Worm (Caenorhabditis elegans) whole organism, L4 larva: ENCODE results near the gene txdc-9.

ENCODE experiments used
- F44E2.7 ChIP-seq: fragments of 200-800 bp; sonication (Bioruptor generic); IDR thresholded peaks from 2 replicates; pipeline ENCODE4 v2.1.2; 2022; ENCODE audit warnings: missing genetic modification characterization, missing compliant biosample characterization
- F49E8.2 ChIP-seq: sonication (generic microtip); optimal IDR thresholded peaks from 2 replicates; lab custom pipeline; 2016; ENCODE audit warnings: missing compliant biosample characterization, mild to moderate bottlenecking, missing genetic modification characterization, borderline replicate concordance
- R02D3.7 ChIP-seq: fragments of 150-350 bp; sonication (generic microtip); optimal IDR thresholded peaks from 3 replicates; lab custom pipeline; 2014; ENCODE audit warnings: missing biosample characterization, missing genetic modification characterization
- T20F7.1 ChIP-seq: fragments of 200-800 bp; sonication (Bioruptor generic); optimal IDR thresholded peaks from 2 replicates; lab custom pipeline; 2018; ENCODE audit warnings: mild to moderate bottlenecking, missing genetic modification characterization, missing compliant biosample characterization
- T26A8.4 ChIP-seq: fragments of 200-800 bp; sonication (Bioruptor generic); IDR thresholded peaks from 2 replicates; pipeline ENCODE4 v1.3.6; 2022; ENCODE audit warnings: missing genetic modification characterization, missing compliant biosample characterization
- Y48G9A.11 ChIP-seq: fragments of 200-800 bp; sonication (Bioruptor generic); IDR thresholded peaks from 2 replicates; pipeline ENCODE4 v1.3.6; 2022; ENCODE audit warnings: missing genetic modification reagents, missing genetic modification characterization, missing compliant biosample characterization
- Y5F2A.4 ChIP-seq: fragments of 200-800 bp; sonication (Bioruptor generic); optimal IDR thresholded peaks from 2 replicates; lab custom pipeline; 2018; ENCODE audit warnings: mild to moderate bottlenecking, missing genetic modification characterization, missing compliant biosample characterization
- Y75B8A.6 ChIP-seq: fragments of 200-800 bp; sonication (Bioruptor generic); IDR thresholded peaks from 2 replicates; pipeline ENCODE4 v1.3.6; 2022; ENCODE audit warnings: missing genetic modification reagents, missing genetic modification characterization, missing compliant biosample characterization
- ZK337.2 ChIP-seq: fragments of 200-800 bp; sonication (Bioruptor generic); IDR thresholded peaks from 2 replicates; pipeline ENCODE4 v1.3.6; 2022; ENCODE audit warnings: missing genetic modification reagents, missing genetic modification characterization, missing compliant biosample characterization
- aha-1 ChIP-seq: fragments of 150-350 bp; peaks from one replicate; lab custom pipeline; 2014; ENCODE audit warnings: missing biosample characterization, missing genetic modification characterization
- ceh-20 ChIP-seq: fragments of 200-800 bp; sonication (Bioruptor generic); IDR thresholded peaks from 2 replicates; pipeline ENCODE4 v1.3.6; 2022; ENCODE audit warnings: missing genetic modification reagents, missing genetic modification characterization, missing compliant biosample characterization
- ceh-32 ChIP-seq: sonication (generic microtip); optimal IDR thresholded peaks from 2 replicates; lab custom pipeline; 2016; ENCODE audit warnings: mild to moderate bottlenecking, missing genetic modification characterization, missing compliant biosample characterization; ENCODE audit not compliant: poor library complexity
- ceh-44 ChIP-seq: fragments of 200-800 bp; sonication (Bioruptor generic); IDR thresholded peaks from 2 replicates; pipeline ENCODE4 v1.3.6; 2022; ENCODE audit warnings: missing genetic modification reagents, missing genetic modification characterization, missing compliant biosample characterization
- ceh-82 ChIP-seq: sonication (generic microtip); optimal IDR thresholded peaks from 2 replicates; lab custom pipeline; 2017; ENCODE audit warnings: missing biosample characterization, missing genetic modification characterization
- ces-1 ChIP-seq: fragments of 150-350 bp; sonication (generic microtip); optimal IDR thresholded peaks from 4 replicates; lab custom pipeline; 2014; ENCODE audit warnings: missing biosample characterization, missing genetic modification reagents, missing genetic modification characterization
- cey-2 ChIP-seq: sonication (generic microtip); optimal IDR thresholded peaks from 3 replicates; lab custom pipeline; 2017; ENCODE audit warnings: missing genetic modification characterization, mild to moderate bottlenecking, missing compliant biosample characterization, antibody characterized with exemption, borderline replicate concordance; ENCODE audit not compliant: insufficient read depth
- daf-16 ChIP-seq, 3 experiments: sonication (generic microtip); optimal IDR thresholded peaks; 2 replicates each; lab custom pipeline; 2016 to 2017; ENCODE audit warnings: missing genetic modification characterization in 3 of 3, missing genetic modification reagents in 3 of 3, mild to moderate bottlenecking in 2 of 3, missing compliant biosample characterization in 2 of 3, missing biosample characterization in 1 of 3, moderate library complexity in 1 of 3
- daf-8 ChIP-seq: fragments of 200-800 bp; sonication (Bioruptor generic); IDR thresholded peaks from 2 replicates; pipeline ENCODE4 v1.3.6; 2022; ENCODE audit warnings: missing genetic modification characterization, missing compliant biosample characterization
- dmd-6 ChIP-seq: fragments of 200-800 bp; sonication (Bioruptor generic); IDR thresholded peaks from 2 replicates; pipeline ENCODE4 v1.3.6; 2022; ENCODE audit warnings: missing genetic modification reagents, missing genetic modification characterization, missing compliant biosample characterization
- dmd-9 ChIP-seq: fragments of 200-800 bp; sonication (Bioruptor generic); IDR thresholded peaks from 2 replicates; pipeline ENCODE4 v1.3.6; 2022; ENCODE audit warnings: missing genetic modification reagents, missing genetic modification characterization, missing compliant biosample characterization
- dve-1 ChIP-seq: sonication (generic microtip); optimal IDR thresholded peaks from 2 replicates; lab custom pipeline; 2017; ENCODE audit warnings: antibody characterized with exemption, mild to moderate bottlenecking, missing genetic modification characterization, missing compliant biosample characterization; ENCODE audit not compliant: insufficient read depth
- fkh-10 ChIP-seq: fragments of 150-350 bp; optimal IDR thresholded peaks from 2 replicates; lab custom pipeline; 2014; ENCODE audit warnings: missing biosample characterization, missing genetic modification reagents, missing genetic modification characterization
- hlh-11 ChIP-seq: fragments of 200-800 bp; sonication (Bioruptor generic); optimal IDR thresholded peaks from 2 replicates; lab custom pipeline; 2018; ENCODE audit warnings: mild to moderate bottlenecking, missing genetic modification characterization, missing compliant biosample characterization
- hlh-30 ChIP-seq: sonication (generic microtip); optimal IDR thresholded peaks from 2 replicates; lab custom pipeline; 2017; ENCODE audit warnings: antibody characterized with exemption, mild to moderate bottlenecking, missing genetic modification characterization, missing compliant biosample characterization; ENCODE audit not compliant: insufficient read depth
- jun-1 ChIP-seq: fragments of 150-350 bp; optimal IDR thresholded peaks from 2 replicates; lab custom pipeline; 2014; ENCODE audit warnings: missing biosample characterization, missing genetic modification reagents, missing genetic modification characterization
- lim-7 ChIP-seq: fragments of 200-800 bp; sonication (Bioruptor generic); IDR thresholded peaks from 2 replicates; pipeline ENCODE4 v1.3.6; 2022; ENCODE audit warnings: missing genetic modification characterization, missing compliant biosample characterization
- lin-1 ChIP-seq: fragments of 200-800 bp; sonication (Bioruptor generic); IDR thresholded peaks from 2 replicates; pipeline ENCODE4 v1.3.6; 2022; ENCODE audit warnings: missing genetic modification reagents, missing genetic modification characterization, missing compliant biosample characterization
- lin-13 ChIP-seq: fragments of 150-350 bp; optimal IDR thresholded peaks from 2 replicates; lab custom pipeline; 2014; ENCODE audit warnings: missing biosample characterization, missing genetic modification reagents, missing genetic modification characterization
- lin-38 ChIP-seq: fragments of 200-800 bp; sonication (Bioruptor generic); IDR thresholded peaks from 2 replicates; pipeline ENCODE4 v1.3.6; 2022; ENCODE audit warnings: missing genetic modification reagents, missing genetic modification characterization, missing compliant biosample characterization
- lsy-2 ChIP-seq, 2 experiments: fragments of 150-350 bp in 1 of 2; sonication (generic microtip) in 1 of 2; optimal IDR thresholded peaks; 2 replicates each; lab custom pipeline; 2014 to 2017; ENCODE audit warnings: missing biosample characterization in 2 of 2, missing genetic modification characterization in 2 of 2
- mdl-1 ChIP-seq, 2 experiments: fragments of 150-350 bp in 1 of 2; sonication (generic microtip) in 1 of 2; optimal IDR thresholded peaks; 2 replicates each; lab custom pipeline; 2014 to 2017; ENCODE audit warnings: missing biosample characterization in 2 of 2, missing genetic modification characterization in 2 of 2
- mdt-29 ChIP-seq: fragments of 200-800 bp; sonication (Bioruptor generic); IDR thresholded peaks from 2 replicates; pipeline ENCODE4 v1.3.6; 2022; ENCODE audit warnings: missing genetic modification reagents, missing genetic modification characterization, missing compliant biosample characterization
- mep-1 ChIP-seq: fragments of 150-350 bp; sonication (generic microtip); optimal IDR thresholded peaks from 3 replicates; lab custom pipeline; 2014; ENCODE audit warnings: missing biosample characterization, missing genetic modification characterization
- mxl-3 ChIP-seq: fragments of 200-800 bp; sonication (Bioruptor generic); optimal IDR thresholded peaks from 2 replicates; lab custom pipeline; 2018; ENCODE audit warnings: mild to moderate bottlenecking, missing genetic modification characterization, missing compliant biosample characterization
- nhr-102 ChIP-seq: sonication (generic microtip); optimal IDR thresholded peaks from 2 replicates; lab custom pipeline; 2016; ENCODE audit warnings: mild to moderate bottlenecking, missing genetic modification characterization, moderate library complexity, missing compliant biosample characterization
- nhr-11 ChIP-seq: fragments of 150-350 bp; optimal IDR thresholded peaks from 2 replicates; lab custom pipeline; 2014; ENCODE audit warnings: missing biosample characterization, missing genetic modification characterization
- nhr-111 ChIP-seq: fragments of 200-800 bp; sonication (Bioruptor generic); optimal IDR thresholded peaks from 2 replicates; lab custom pipeline; 2018; ENCODE audit warnings: mild to moderate bottlenecking, missing genetic modification characterization, missing compliant biosample characterization
- nhr-28 ChIP-seq: fragments of 150-350 bp; optimal IDR thresholded peaks from 2 replicates; lab custom pipeline; 2014; ENCODE audit warnings: missing biosample characterization, missing genetic modification characterization
- nhr-48 ChIP-seq: sonication (generic microtip); optimal IDR thresholded peaks from 2 replicates; lab custom pipeline; 2016; ENCODE audit warnings: mild to moderate bottlenecking, missing genetic modification characterization, missing compliant biosample characterization
- nhr-77 ChIP-seq: fragments of 150-350 bp; optimal IDR thresholded peaks from 2 replicates; lab custom pipeline; 2014; ENCODE audit warnings: missing biosample characterization, missing genetic modification characterization
- pqm-1 ChIP-seq: sonication (generic microtip); optimal IDR thresholded peaks from 2 replicates; lab custom pipeline; 2017; ENCODE audit warnings: missing biosample characterization, missing genetic modification characterization
- saeg-2 ChIP-seq: fragments of 200-800 bp; sonication (Bioruptor generic); IDR thresholded peaks from 2 replicates; pipeline ENCODE4 v1.3.6; 2022; ENCODE audit warnings: missing genetic modification reagents, missing genetic modification characterization, missing compliant biosample characterization
- snpc-1.2 ChIP-seq: fragments of 200-800 bp; sonication (Bioruptor generic); IDR thresholded peaks from 2 replicates; pipeline ENCODE4 v1.3.6; 2022; ENCODE audit warnings: missing genetic modification reagents, missing genetic modification characterization, missing compliant biosample characterization
- spr-1 ChIP-seq: sonication (generic microtip); optimal IDR thresholded peaks from 2 replicates; lab custom pipeline; 2016; ENCODE audit warnings: mild to moderate bottlenecking, missing genetic modification characterization, missing compliant biosample characterization
- spr-3 ChIP-seq: fragments of 200-800 bp; sonication (Bioruptor generic); optimal IDR thresholded peaks from 2 replicates; lab custom pipeline; 2018; ENCODE audit warnings: mild to moderate bottlenecking, missing genetic modification characterization, missing compliant biosample characterization
- unc-130 ChIP-seq: sonication (generic microtip); optimal IDR thresholded peaks from 2 replicates; lab custom pipeline; 2016; ENCODE audit warnings: missing genetic modification reagents, missing genetic modification characterization, missing compliant biosample characterization
- unc-62 ChIP-seq, 3 experiments: fragments of 150-350 bp in 1 of 3; sonication (generic microtip); optimal IDR thresholded peaks in 2 of 3; peaks in 1 of 3; 1 replicate in 1 of 3; 2 replicates in 2 of 3; lab custom pipeline; 2014 to 2017; ENCODE audit warnings: missing biosample characterization in 3 of 3, missing genetic modification characterization in 3 of 3, missing genetic modification reagents in 3 of 3, missing genotype in 1 of 3
- zip-11 ChIP-seq: fragments of 200-800 bp; sonication (Bioruptor generic); IDR thresholded peaks from 2 replicates; pipeline ENCODE4 v1.3.6; 2022; ENCODE audit warnings: missing genetic modification characterization, missing compliant biosample characterization
- ztf-7 ChIP-seq: fragments of 150-350 bp; optimal IDR thresholded peaks from 2 replicates; lab custom pipeline; 2014; ENCODE audit warnings: missing biosample characterization, missing genetic modification characterization

txdc-9 gene

DNA sequence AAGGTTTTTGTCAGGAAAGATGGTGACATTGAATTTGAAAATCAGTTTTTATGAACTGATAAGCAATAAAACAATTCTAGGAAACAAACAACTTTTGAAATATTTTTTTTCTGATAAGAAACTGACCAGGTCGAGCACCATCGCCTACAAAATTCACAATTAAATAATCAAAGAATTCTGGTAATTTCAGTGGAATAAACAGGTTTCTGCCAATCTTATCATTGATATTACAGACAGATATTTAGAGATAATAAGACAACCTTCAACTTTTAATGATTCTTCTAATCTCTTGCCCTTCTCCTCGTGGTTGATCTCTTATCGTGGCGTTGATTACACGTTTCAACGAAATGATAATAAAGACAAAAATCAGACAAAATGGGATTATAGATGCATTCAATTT is 35.6 kb upstream of the txdc-9 start:
- TF ChIP-seq unc-62 (GFP tag; optimal IDR thresholded peaks at IDR 0.05 in 1 of 2; lab: Kevin White, UChicago) (peak in 1 of 2 experiments; percentile 72), unc-62 (tag; optimal IDR thresholded peaks at IDR 0.05; lab: Kevin White, UChicago) (no peak), daf-16 (GFP tag; optimal IDR thresholded peaks at IDR 0.05; lab: Kevin White, UChicago) (peak in 1 of 2 experiments; percentile 57), daf-16 (tag; optimal IDR thresholded peaks at IDR 0.05; lab: Kevin White, UChicago) (peak; percentile 95), ceh-20 (GFP tag; lab: Robert Waterston, UW) (peak; percentile 34; the same call in 1 of the 2 replicates), lsy-2 (tag; optimal IDR thresholded peaks at IDR 0.05; lab: Kevin White, UChicago) (peak in 1 of 2 experiments; percentile 33), nhr-102 (tag; lab: Kevin White, UChicago) (peak; percentile 80), F49E8.2 (tag; lab: Kevin White, UChicago) (no peak), Y75B8A.6 (no peak), unc-130 (GFP tag; lab: Kevin White, UChicago) (no peak), dmd-6 (GFP tag; lab: Robert Waterston, UW) (peak; percentile 86), ceh-32 (tag; lab: Kevin White, UChicago) (no peak), mep-1 (no peak), dve-1 (tag; lab: Kevin White, UChicago) (peak; percentile 78), nhr-28 (peak; percentile 59), lin-38 (GFP tag; lab: Robert Waterston, UW) (no peak), spr-3 (no peak), R02D3.7 (tag; lab: Kevin White, UChicago) (no peak), nhr-48 (peak; percentile 76), snpc-1.2 (GFP tag; lab: Robert Waterston, UW) (no peak), cey-2 (tag; lab: Kevin White, UChicago) (peak; percentile 20), lin-1 (GFP tag; lab: Robert Waterston, UW) (peak; percentile 76), Y5F2A.4 (GFP tag; lab: Kevin White, UChicago) (no peak), T20F7.1 (GFP tag; lab: Kevin White, UChicago) (no peak), pqm-1 (tag; lab: Kevin White, UChicago) (peak; percentile 79), mxl-3 (peak; percentile 88), hlh-30 (tag; lab: Kevin White, UChicago) (peak; percentile 6), hlh-11 (tag; lab: Kevin White, UChicago) (peak; percentile 87), lim-7 (GFP tag; lab: Robert Waterston, UW) (no peak), nhr-77 (tag; lab: Kevin White, UChicago) (peak; percentile 31), mdl-1 (tag; optimal IDR thresholded peaks at IDR 0.05; lab: Kevin White, UChicago) (peak in 1 of 2 experiments; percentile 76)

DNA sequence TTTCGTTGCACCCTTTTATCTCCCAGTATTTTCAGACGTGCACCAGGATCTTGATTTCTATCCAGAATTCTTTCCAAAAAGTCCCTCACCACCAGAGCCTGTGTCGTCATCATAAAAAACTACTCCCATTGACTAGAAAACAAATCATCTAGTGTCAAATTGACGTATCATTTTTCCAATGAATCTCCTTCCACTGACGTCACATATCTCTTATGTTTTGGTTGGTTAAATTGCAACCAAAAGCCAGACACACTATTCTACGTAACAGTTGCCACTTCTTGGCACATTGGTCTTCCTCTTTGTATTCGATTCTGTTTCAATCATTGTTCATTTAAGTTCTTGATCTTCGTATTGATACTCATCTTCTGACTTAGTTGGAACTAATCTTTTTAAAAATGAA is 33.9 kb upstream of the txdc-9 start:
- TF ChIP-seq daf-8 (GFP tag; lab: Robert Waterston, UW) (no peak), hlh-11 (tag; lab: Kevin White, UChicago) (no peak), T26A8.4 (GFP tag; lab: Robert Waterston, UW) (no peak), mdl-1 (tag; optimal IDR thresholded peaks at IDR 0.05; lab: Kevin White, UChicago) (no peak), ceh-20 (GFP tag; lab: Robert Waterston, UW) (no peak), spr-1 (tag; lab: Kevin White, UChicago) (no peak), ztf-7 (tag; lab: Kevin White, UChicago) (no peak), saeg-2 (GFP tag; lab: Robert Waterston, UW) (no peak), lin-13 (no peak), Y5F2A.4 (GFP tag; lab: Kevin White, UChicago) (no peak), F44E2.7 (GFP tag; lab: Robert Waterston, UW) (no peak), nhr-11 (peak; percentile 63), ces-1 (GFP tag; lab: Kevin White, UChicago) (no peak), aha-1 (peak; percentile 65), jun-1 (no peak), R02D3.7 (tag; lab: Kevin White, UChicago) (no peak), Y48G9A.11 (GFP tag; lab: Robert Waterston, UW) (no peak), ZK337.2 (GFP tag; lab: Robert Waterston, UW) (no peak), ceh-82 (tag; lab: Kevin White, UChicago) (no peak), fkh-10 (GFP tag; lab: Kevin White, UChicago) (no peak), dmd-9 (no peak), ceh-44 (no peak), nhr-111 (GFP tag; lab: Kevin White, UChicago) (no peak), daf-16 (GFP tag; optimal IDR thresholded peaks at IDR 0.05; lab: Kevin White, UChicago) (peak in 1 of 2 experiments; percentile 72), daf-16 (tag; optimal IDR thresholded peaks at IDR 0.05; lab: Kevin White, UChicago) (no peak), mdt-29 (GFP tag; lab: Robert Waterston, UW) (no peak), zip-11 (no peak)
